Fruit fly (Drosophila melanogaster): Measurements from ENCODE around the gene Set8.

Set8 gene

dm6 chr3R:14311027-14311426 is 4.8 kb upstream of the Set8 start (continued):
- TF ChIP-seq gcm2 (GFP tag; optimal IDR thresholded peaks at IDR 0.05) (no peak), Mes4 (GFP tag; optimal IDR thresholded peaks at IDR 0.05) (no peak), CG9437 (GFP tag; optimal IDR thresholded peaks at IDR 0.05) (no peak), Oli (tag; optimal IDR thresholded peaks at IDR 0.05) (no peak), CG7987 (GFP tag; optimal IDR thresholded peaks at IDR 0.05) (no peak), CG14441 (GFP tag; IDR thresholded peaks at IDR 0.05) (0 out of 2 replicates have a peak, but pooled peaks have one; percentile 23), Pdp1 (GFP tag; optimal IDR thresholded peaks at IDR 0.05) (peak in 1 of 2 experiments; percentile 29), Abd-B (GFP tag; optimal IDR thresholded peaks at IDR 0.05) (no peak), CG8281 (tag; optimal IDR thresholded peaks at IDR 0.05) (no peak), tap (tag; optimal IDR thresholded peaks at IDR 0.05) (no peak), CG3995 (GFP tag; optimal IDR thresholded peaks at IDR 0.05) (no peak), CG14014 (GFP tag; IDR thresholded peaks at IDR 0.05) (no peak), gfzf (GFP tag; optimal IDR thresholded peaks at IDR 0.05) (no peak), CG7556 (GFP tag; optimal IDR thresholded peaks at IDR 0.05) (no peak), CG12219 (GFP tag; optimal IDR thresholded peaks at IDR 0.05) (no peak), CG30403 (GFP tag; optimal IDR thresholded peaks at IDR 0.05) (peak; percentile 31), chinmo (GFP tag; IDR thresholded peaks at IDR 0.05; ENCODE audit: partially characterized antibody) (no peak), Neu2 (GFP tag; optimal IDR thresholded peaks at IDR 0.05; ENCODE audit: borderline replicate concordance) (no peak), vvl (GFP tag; IDR thresholded peaks at IDR 0.05) (peak; percentile 67), sqz (GFP tag; optimal IDR thresholded peaks at IDR 0.05) (no peak), gro (GFP tag; optimal IDR thresholded peaks at IDR 0.05) (peak; percentile 30), sug (tag; optimal IDR thresholded peaks at IDR 0.05) (no peak), CG12391 (tag; optimal IDR thresholded peaks at IDR 0.05) (peak; percentile 33), CG1603 (tag; optimal IDR thresholded peaks at IDR 0.05) (no peak), nom (GFP tag; optimal IDR thresholded peaks at IDR 0.05) (no peak), CoRest (tag; optimal IDR thresholded peaks at IDR 0.05) (no peak), Med (GFP tag) (peak; percentile 48), CG10321 (GFP tag; IDR thresholded peaks at IDR 0.05) (no peak), btn (GFP tag; optimal IDR thresholded peaks at IDR 0.05) (no peak), Poxn (GFP tag; IDR thresholded peaks at IDR 0.05) (no peak), CG8765 (GFP tag; IDR thresholded peaks at IDR 0.05) (no peak), amos (GFP tag; IDR thresholded peaks at IDR 0.05; ENCODE audit: partially characterized antibody) (no peak), CG7928 (GFP tag; optimal IDR thresholded peaks at IDR 0.05) (no peak), gce (GFP tag; IDR thresholded peaks at IDR 0.05) (no peak), jigr1 (GFP tag; IDR thresholded peaks at IDR 0.05) (no peak), slp2 (GFP tag; optimal IDR thresholded peaks at IDR 0.05) (no peak), peb (GFP tag; IDR thresholded peaks at IDR 0.05) (no peak), knrl (GFP tag; IDR thresholded peaks at IDR 0.05; ENCODE audit: partially characterized antibody) (no peak), CG8924 (tag; optimal IDR thresholded peaks at IDR 0.05) (peak; percentile 30), Fer2 (tag; optimal IDR thresholded peaks at IDR 0.05) (no peak), CG12942 (GFP tag; optimal IDR thresholded peaks at IDR 0.05) (no peak), jumu (GFP tag; optimal IDR thresholded peaks at IDR 0.05) (peak; percentile 5), Ets65A (GFP tag) (no peak), CG3407 (GFP tag; optimal IDR thresholded peaks at IDR 0.05) (no peak), CG13424 (tag; optimal IDR thresholded peaks at IDR 0.05) (no peak), otp (GFP tag; IDR thresholded peaks at IDR 0.05) (no peak), Sox102F (GFP tag; optimal IDR thresholded peaks at IDR 0.05) (no peak), Deaf1 (tag; optimal IDR thresholded peaks at IDR 0.05) (no peak), kay (GFP tag; optimal IDR thresholded peaks at IDR 0.05) (no peak), disco-r (GFP tag; optimal IDR thresholded peaks at IDR 0.05) (no peak), Nf-YA (GFP tag; IDR thresholded peaks at IDR 0.05) (no peak)

Data from whole organism, embryonic.